Worm (Caenorhabditis elegans) whole organism, L4/young adult: ENCODE measurements around the gene mask-1.

Experiments used
- dao-5 ChIP-seq: sonication (generic microtip); optimal IDR thresholded peaks from 2 replicates; lab custom pipeline; 2016; ENCODE audit warnings: missing genotype, missing genetic modification characterization, moderate library complexity, missing compliant biosample characterization
- him-1 ChIP-seq: sonication (generic microtip); optimal IDR thresholded peaks from 2 replicates; lab custom pipeline; 2016; ENCODE audit warnings: missing genotype, missing genetic modification reagents, missing genetic modification characterization, missing compliant biosample characterization

DNA sequence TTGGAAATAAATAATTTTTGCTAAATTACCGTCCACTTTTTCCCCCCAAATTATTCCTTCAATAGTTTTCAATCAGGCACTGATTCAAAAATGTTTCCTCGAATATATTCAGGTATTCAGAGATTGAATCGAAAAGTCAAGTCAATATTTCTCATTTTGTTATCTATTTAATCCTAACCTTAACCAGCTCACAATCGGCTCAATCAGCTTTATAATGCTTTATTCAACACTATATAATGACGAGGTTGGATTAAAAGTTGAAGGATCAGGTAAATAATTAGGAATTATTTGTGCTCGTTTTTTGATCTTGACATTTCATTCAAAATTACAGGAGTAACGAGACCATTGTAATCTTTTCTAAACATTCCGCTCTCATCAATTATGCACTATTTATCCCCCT is 55.8 kb downstream of the mask-1 start:
- TF ChIP-seq him-1 (tag; lab: Kevin White, UChicago) = no peak
- TF ChIP-seq dao-5 (tag; lab: Kevin White, UChicago) = no peak
